Fruit fly (Drosophila melanogaster) S2 (cell line): ENCODE results near the gene brn.

Experiments
- CG8478 ChIP-seq: fragments of >200 bp; optimal IDR thresholded peaks from 2 replicates; lab custom pipeline; 2018
- CTCF ChIP-seq, 2 experiments: fragments of >200 bp; optimal IDR thresholded peaks; 2 replicates each; lab custom pipeline; 2018

brn gene

dm6 chrX:4119582-4119981 lies 15.4 kb downstream of the brn start:
- TF ChIP-seq CTCF (optimal IDR thresholded peaks at IDR 0.05; lab: Kevin White, UChicago) (no peak), CG8478 (lab: Kevin White, UChicago) (no peak)

- TF ChIP-seq CTCF (optimal IDR thresholded peaks at IDR 0.05; lab: Kevin White, UChicago) (no peak), CG8478 (lab: Kevin White, UChicago) (no peak)
Measured at dm6 chrX:4131049-4131629, 27.0 kb downstream of the brn start, which contains the start of gene GlcAT-I. Gene GlcAT-I (plus strand): TSS chrX:4131211.

dm6 chrX:4139043-4139442 lies 34.9 kb downstream of the brn start:
- TF ChIP-seq CG8478 (lab: Kevin White, UChicago): no peak
- no peak for TF ChIP-seq CTCF (optimal IDR thresholded peaks at IDR 0.05; lab: Kevin White, UChicago)

- no peak for TF ChIP-seq CTCF (optimal IDR thresholded peaks at IDR 0.05; lab: Kevin White, UChicago)
- TF ChIP-seq CG8478 (lab: Kevin White, UChicago): no peak
Measured at dm6 chrX:4150989-4151388, 46.8 kb downstream of the brn start.
